Fruit fly (Drosophila melanogaster) whole organism, pupa: ENCODE results near the gene Atg5.

Experiments
- CG10348 ChIP-seq: fragments of 200-800 bp; sonication (Bioruptor generic); IDR thresholded peaks from 2 replicates; pipeline ENCODE4 v1.3.6; 2022; ENCODE audit warnings: missing biosample characterization, missing genetic modification characterization
- CG12605 ChIP-seq: fragments of 200-800 bp; sonication (Bioruptor generic); IDR thresholded peaks from 2 replicates; pipeline ENCODE4 v1.3.6; 2022; ENCODE audit warnings: missing biosample characterization, missing genetic modification characterization
- CG13204 ChIP-seq: fragments of 200-800 bp; sonication (Bioruptor generic); optimal IDR thresholded peaks from 2 replicates; lab custom pipeline; 2018; ENCODE audit warnings: missing biosample characterization, mild to moderate bottlenecking, missing genetic modification characterization, moderate library complexity
- CG14655 ChIP-seq: fragments of 200-800 bp; sonication (Bioruptor generic); optimal IDR thresholded peaks from 3 replicates; lab custom pipeline; 2017; ENCODE audit warnings: mild to moderate bottlenecking, missing biosample characterization, missing genetic modification reagents, missing genetic modification characterization
- CG15710 ChIP-seq: fragments of 200-800 bp; sonication (Bioruptor generic); optimal IDR thresholded peaks from 2 replicates; lab custom pipeline; 2018; ENCODE audit warnings: missing biosample characterization, mild to moderate bottlenecking, missing genetic modification characterization, moderate library complexity
- CG17806 ChIP-seq: fragments of 200-800 bp; sonication (Bioruptor generic); optimal IDR thresholded peaks from 2 replicates; lab custom pipeline; 2018; ENCODE audit warnings: missing biosample characterization, mild to moderate bottlenecking, missing genetic modification characterization, moderate library complexity
- CG32121 ChIP-seq: fragments of 200-800 bp; sonication (Bioruptor generic); IDR thresholded peaks from 2 replicates; pipeline ENCODE4 v1.3.6; 2022; ENCODE audit warnings: missing biosample characterization, missing genetic modification characterization
- CG34367 ChIP-seq: fragments of 200-800 bp; sonication (Bioruptor generic); optimal IDR thresholded peaks from 2 replicates; lab custom pipeline; 2018; ENCODE audit warnings: missing biosample characterization, mild to moderate bottlenecking, missing genetic modification characterization
- CG4496 ChIP-seq: fragments of 200-800 bp; sonication (Bioruptor generic); IDR thresholded peaks from 3 replicates; pipeline ENCODE4 v1.3.6; 2022; ENCODE audit warnings: missing biosample characterization, missing genetic modification characterization
- CG8159 ChIP-seq: fragments of 200-800 bp; sonication (Bioruptor generic); optimal IDR thresholded peaks from 3 replicates; lab custom pipeline; 2018; ENCODE audit warnings: missing biosample characterization, mild to moderate bottlenecking, missing genetic modification characterization, moderate library complexity
- CG8301 ChIP-seq: fragments of 200-800 bp; sonication (Bioruptor generic); optimal IDR thresholded peaks from 2 replicates; lab custom pipeline; 2018; ENCODE audit warnings: missing biosample characterization, mild to moderate bottlenecking, missing genetic modification characterization
- CG9948 ChIP-seq: fragments of 200-800 bp; sonication (Bioruptor generic); optimal IDR thresholded peaks from 2 replicates; lab custom pipeline; 2018; ENCODE audit warnings: missing biosample characterization, mild to moderate bottlenecking, missing genetic modification characterization, moderate library complexity
- D1 ChIP-seq: fragments of 200-800 bp; sonication (Bioruptor generic); optimal IDR thresholded peaks from 2 replicates; lab custom pipeline; 2018; ENCODE audit warnings: missing biosample characterization, mild to moderate bottlenecking, missing genetic modification characterization, moderate library complexity
- EcR ChIP-seq: fragments of 200-800 bp; sonication (Bioruptor generic); optimal IDR thresholded peaks from 3 replicates; lab custom pipeline; 2019; ENCODE audit warnings: missing biosample characterization, missing genetic modification characterization, mild to moderate bottlenecking, moderate library complexity, missing genetic modification reagents
- Ets98B ChIP-seq: fragments of 200-800 bp; sonication (Bioruptor generic); IDR thresholded peaks from 2 replicates; pipeline ENCODE4 v1.3.6; 2022; ENCODE audit warnings: missing biosample characterization, missing genetic modification characterization
- Pif1A ChIP-seq: fragments of 200-800 bp; sonication (Bioruptor generic); optimal IDR thresholded peaks from 3 replicates; lab custom pipeline; 2016; ENCODE audit warnings: missing biosample characterization, missing genetic modification characterization
- Pif1B ChIP-seq: fragments of 200-800 bp; sonication (Bioruptor generic); optimal IDR thresholded peaks from 3 replicates; lab custom pipeline; 2016; ENCODE audit warnings: missing biosample characterization, missing genetic modification characterization
- Snoo ChIP-seq: fragments of 200-800 bp; sonication (Bioruptor generic); optimal IDR thresholded peaks from 3 replicates; lab custom pipeline; 2017; ENCODE audit warnings: missing biosample characterization, mild to moderate bottlenecking, missing genetic modification characterization, inconsistent platforms
- fd96Ca ChIP-seq: fragments of 200-800 bp; sonication (Bioruptor generic); IDR thresholded peaks from 3 replicates; pipeline ENCODE4 v1.3.6; 2022; ENCODE audit warnings: missing biosample characterization, missing genetic modification characterization
- gl ChIP-seq: fragments of 200-800 bp; sonication (Bioruptor generic); optimal IDR thresholded peaks from 2 replicates; lab custom pipeline; 2018; ENCODE audit warnings: missing biosample characterization, mild to moderate bottlenecking, missing genetic modification characterization
- rn ChIP-seq: fragments of 200-800 bp; sonication (Bioruptor generic); IDR thresholded peaks from 2 replicates; pipeline ENCODE4 v1.3.6; 2022; ENCODE audit warnings: missing biosample characterization, missing genetic modification characterization

The Atg5 gene

dm6 chrX:7323649-7324511, at the start of gene Atg5, which contains the start of gene Dok:
Atg5 (minus strand) TSS chrX:7323770.
Dok (plus strand) TSS chrX:7324214.
- TF ChIP-seq Pif1B = peak; percentile 10
- no peak for TF ChIP-seq CG34367
- TF ChIP-seq rn (GFP tag; lab: Robert Waterston, UW) = no peak

dm6 chrX:7372475-7372874, 48.9 kb upstream of the Atg5 start:
- no peak for TF ChIP-seq CG34367
- no peak for TF ChIP-seq Pif1A (GFP tag; lab: Kevin White, UChicago)
- peak; percentile 35 for TF ChIP-seq CG8159
- TF ChIP-seq CG15710 (tag; lab: Kevin White, UChicago) = peak; percentile 26
- TF ChIP-seq CG17806 (tag; lab: Kevin White, UChicago) = peak; percentile 15
- TF ChIP-seq CG13204 (GFP tag; lab: Kevin White, UChicago) = no peak
- TF ChIP-seq, all 21 proteins: peak for 3

dm6 chrX:7368361-7368760, 44.8 kb upstream of the Atg5 start:
- TF ChIP-seq CG8301 (tag; lab: Kevin White, UChicago) (no peak), CG12605 (GFP tag; lab: Robert Waterston, UW) (no peak), Ets98B (GFP tag; lab: Robert Waterston, UW) (no peak), gl (no peak), Pif1A (GFP tag; lab: Kevin White, UChicago) (no peak)

- TF ChIP-seq CG12605 (GFP tag; lab: Robert Waterston, UW) (no peak), Snoo (tag; lab: Kevin White, UChicago) (no peak), Ets98B (GFP tag; lab: Robert Waterston, UW) (no peak), Pif1A (GFP tag; lab: Kevin White, UChicago) (no peak), CG15710 (tag; lab: Kevin White, UChicago) (no peak)
These were observed 34.9 kb upstream of the Atg5 start, which contains the start of gene CG1999 for dm6 chrX:7358496-7358895. CG1999 (plus strand) TSS chrX:7358796.

- TF ChIP-seq CG8301 (tag; lab: Kevin White, UChicago) (no peak), gl (no peak), CG15710 (tag; lab: Kevin White, UChicago) (no peak), CG12605 (GFP tag; lab: Robert Waterston, UW) (no peak), fd96Ca (no peak), D1 (tag; lab: Kevin White, UChicago) (no peak), CG17806 (tag; lab: Kevin White, UChicago) (no peak), Pif1B (no peak), Snoo (tag; lab: Kevin White, UChicago) (no peak), CG4496 (no peak), CG34367 (no peak), CG9948 (no peak), CG8159 (no peak), Pif1A (GFP tag; lab: Kevin White, UChicago) (no peak), EcR (no peak)
These were observed 26.4 kb upstream of the Atg5 start for dm6 chrX:7349963-7350362.

dm6 chrX:7347406-7347805, 23.8 kb upstream of the Atg5 start, which contains the start of gene CG15034:
CG15034 (minus strand) TSS chrX:7347506.
- TF ChIP-seq Pif1A (GFP tag; lab: Kevin White, UChicago) (no peak), gl (no peak), Ets98B (GFP tag; lab: Robert Waterston, UW) (no peak), fd96Ca (no peak), CG8301 (tag; lab: Kevin White, UChicago) (no peak), CG8159 (no peak), Pif1B (no peak), CG34367 (no peak), CG17806 (tag; lab: Kevin White, UChicago) (no peak), CG15710 (tag; lab: Kevin White, UChicago) (no peak), CG10348 (GFP tag; lab: Robert Waterston, UW) (no peak), Snoo (tag; lab: Kevin White, UChicago) (no peak), CG14655 (no peak), CG9948 (no peak), CG13204 (GFP tag; lab: Kevin White, UChicago) (no peak), CG12605 (GFP tag; lab: Robert Waterston, UW) (no peak), CG4496 (no peak)
- TF ChIP-seq, all 21 proteins: peak for 0

dm6 chrX:7342998-7343397, 19.4 kb upstream of the Atg5 start:
- no peak for TF ChIP-seq CG9948
- no peak for TF ChIP-seq CG15710 (tag; lab: Kevin White, UChicago)
- TF ChIP-seq, all 21 proteins: peak for 0

dm6 chrX:7340667-7341066, 17.1 kb upstream of the Atg5 start:
- TF ChIP-seq CG8159 = no peak
- no peak for TF ChIP-seq Ets98B (GFP tag; lab: Robert Waterston, UW)
- no peak for TF ChIP-seq D1 (tag; lab: Kevin White, UChicago)
- TF ChIP-seq EcR = no peak
- no peak for TF ChIP-seq CG17806 (tag; lab: Kevin White, UChicago)
- TF ChIP-seq CG10348 (GFP tag; lab: Robert Waterston, UW) = no peak
- TF ChIP-seq CG15710 (tag; lab: Kevin White, UChicago) = no peak
- no peak for TF ChIP-seq CG34367
- TF ChIP-seq gl = no peak
- no peak for TF ChIP-seq CG14655
- no peak for TF ChIP-seq CG4496
- TF ChIP-seq CG13204 (GFP tag; lab: Kevin White, UChicago) = no peak
- TF ChIP-seq Snoo (tag; lab: Kevin White, UChicago) = no peak
- TF ChIP-seq CG9948 = no peak
- no peak for TF ChIP-seq CG8301 (tag; lab: Kevin White, UChicago)
- TF ChIP-seq CG32121 = no peak
- TF ChIP-seq CG12605 (GFP tag; lab: Robert Waterston, UW) = no peak
- no peak for TF ChIP-seq Pif1B
